Fruit fly (Drosophila melanogaster): ENCODE measurements around the gene CG14218.

DNA sequence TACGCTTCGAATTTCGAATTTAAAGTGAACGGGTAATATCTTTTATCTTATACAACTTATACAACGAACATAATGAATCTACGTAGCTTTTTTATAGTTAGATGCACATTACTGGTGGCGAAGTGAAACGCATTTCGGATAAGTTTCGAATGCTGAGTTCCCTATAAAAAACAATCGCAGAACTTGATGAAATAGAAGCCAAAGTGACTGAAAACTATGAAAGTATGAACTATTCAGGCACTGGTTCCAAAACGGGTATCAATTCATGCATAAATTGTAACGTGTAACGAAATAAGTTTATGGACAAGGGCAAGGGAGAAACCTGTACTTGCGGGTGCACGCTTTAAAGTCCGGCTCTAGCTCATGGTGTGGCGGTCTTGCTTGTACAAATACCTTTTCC is 14.1 kb upstream of the CG14218 start:
- no peak for TF ChIP-seq CTCF (optimal IDR thresholded peaks at IDR 0.05)
- no peak for TF ChIP-seq CG8478 (optimal IDR thresholded peaks at IDR 0.05)
